Fruit fly (Drosophila melanogaster): Measurements from ENCODE around the gene dikar.

DNA sequence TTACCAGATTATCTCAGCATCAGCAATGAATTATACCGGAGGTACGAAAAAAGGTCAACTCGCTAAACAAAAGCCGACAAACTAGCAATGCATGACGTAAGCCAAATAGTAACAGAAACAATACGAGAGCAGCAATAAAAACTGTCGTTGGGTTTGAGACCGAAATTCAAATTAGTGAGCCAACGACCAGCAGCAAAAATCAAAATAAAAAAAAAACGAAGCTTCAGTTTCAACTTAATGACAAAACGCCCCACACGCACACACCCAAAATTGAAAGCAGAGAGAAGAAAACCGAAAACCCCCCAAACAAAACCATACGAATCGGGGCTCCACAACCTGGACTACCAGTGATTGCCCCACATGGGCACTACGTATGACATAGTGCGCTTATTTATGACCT is 48.8 kb downstream of the dikar start:
- TF ChIP-seq insv (optimal IDR thresholded peaks at IDR 0.05) (no peak), Sin3A (optimal IDR thresholded peaks at IDR 0.05) (no peak), psq (optimal IDR thresholded peaks at IDR 0.05) (no peak), ttk (optimal IDR thresholded peaks at IDR 0.05) (no peak)

Data from Kc167 (cell line).